Fruit fly (Drosophila melanogaster): ENCODE data around the gene CG11029.
A peak's percentile ranks its signal among the peaks of the same experiment; 100 is the strongest.

CG11029 gene

dm6 chr2L:5771179-5771578, 25.2 kb downstream of the CG11029 start (continued):
- TF ChIP-seq CG15601 (tag; optimal IDR thresholded peaks at IDR 0.05): no peak
- TF ChIP-seq sens (GFP tag): peak; percentile 26
- peak; percentile 41 for TF ChIP-seq CG18764 (GFP tag; optimal IDR thresholded peaks at IDR 0.05)
- TF ChIP-seq NK7.1 (GFP tag; optimal IDR thresholded peaks at IDR 0.05): no peak
- TF ChIP-seq CG10462 (GFP tag; optimal IDR thresholded peaks at IDR 0.05): no peak
- no peak for TF ChIP-seq CG33213 (GFP tag; optimal IDR thresholded peaks at IDR 0.05)
- no peak for TF ChIP-seq sqz (GFP tag; optimal IDR thresholded peaks at IDR 0.05)
- peak; percentile 22 for TF ChIP-seq Myb (GFP tag; optimal IDR thresholded peaks at IDR 0.05)
- no peak for TF ChIP-seq odd (GFP tag; optimal IDR thresholded peaks at IDR 0.05)
- TF ChIP-seq CG15073 (GFP tag; optimal IDR thresholded peaks at IDR 0.05): no peak
- TF ChIP-seq HmgZ (tag; optimal IDR thresholded peaks at IDR 0.05): peak; percentile 45
- no peak for TF ChIP-seq CG30431 (GFP tag; optimal IDR thresholded peaks at IDR 0.05)
- no peak for TF ChIP-seq CG2889 (GFP tag; IDR thresholded peaks at IDR 0.05)
- no peak for TF ChIP-seq mirr (GFP tag; optimal IDR thresholded peaks at IDR 0.05)
- TF ChIP-seq chn (GFP tag; optimal IDR thresholded peaks at IDR 0.05): no peak
- TF ChIP-seq zfh2 (GFP tag; optimal IDR thresholded peaks at IDR 0.05): peak; percentile 17
- TF ChIP-seq Eip74EF (GFP tag; optimal IDR thresholded peaks at IDR 0.05): no peak
- TF ChIP-seq chif (GFP tag; optimal IDR thresholded peaks at IDR 0.05): peak in 1 of 2 experiments; percentile 49
- no peak for TF ChIP-seq CG7745 (tag; optimal IDR thresholded peaks at IDR 0.05)
- no peak for TF ChIP-seq Atf3 (GFP tag; optimal IDR thresholded peaks at IDR 0.05)
- TF ChIP-seq dmrt11E (tag; optimal IDR thresholded peaks at IDR 0.05): no peak
- no peak for TF ChIP-seq ranshi (GFP tag; IDR thresholded peaks at IDR 0.05)
- TF ChIP-seq peb (GFP tag; IDR thresholded peaks at IDR 0.05): no peak
- TF ChIP-seq pzg (GFP tag; optimal IDR thresholded peaks at IDR 0.05): no peak
- peak; percentile 11 for TF ChIP-seq CG3407 (GFP tag; optimal IDR thresholded peaks at IDR 0.05)
- TF ChIP-seq CG13894 (tag; optimal IDR thresholded peaks at IDR 0.05): peak; percentile 24
- no peak for TF ChIP-seq CG14050 (GFP tag; IDR thresholded peaks at IDR 0.05)
- no peak for TF ChIP-seq Tbp (GFP tag; optimal IDR thresholded peaks at IDR 0.05)
- no peak; the same call in 1 of the 2 replicates for TF ChIP-seq NFAT (GFP tag; IDR thresholded peaks at IDR 0.05)
- TF ChIP-seq CG9609 (GFP tag; optimal IDR thresholded peaks at IDR 0.05): peak; percentile 1
- TF ChIP-seq trem (tag; optimal IDR thresholded peaks at IDR 0.05): no peak
- no peak for TF ChIP-seq Side (GFP tag; optimal IDR thresholded peaks at IDR 0.05)
- no peak for TF ChIP-seq otp (GFP tag; IDR thresholded peaks at IDR 0.05)
- peak; percentile 39 for TF ChIP-seq CG1233 (GFP tag; optimal IDR thresholded peaks at IDR 0.05)
- no peak for TF ChIP-seq H15 (GFP tag; IDR thresholded peaks at IDR 0.05)
- TF ChIP-seq CG17361 (GFP tag; IDR thresholded peaks at IDR 0.05): peak; percentile 54; the same call in 2 of the 3 replicates
- TF ChIP-seq bbx (GFP tag; IDR thresholded peaks at IDR 0.05; ENCODE audit: partially characterized antibody): peak; percentile 50
- TF ChIP-seq Deaf1 (tag; optimal IDR thresholded peaks at IDR 0.05): no peak
- peak; percentile 8 for TF ChIP-seq CG9876 (GFP tag; optimal IDR thresholded peaks at IDR 0.05)
- TF ChIP-seq NC2β (GFP tag; optimal IDR thresholded peaks at IDR 0.05): no peak
- no peak for TF ChIP-seq salm (tag; optimal IDR thresholded peaks at IDR 0.05)
- TF ChIP-seq knrl (GFP tag; IDR thresholded peaks at IDR 0.05; ENCODE audit: partially characterized antibody): peak; percentile 77
- TF ChIP-seq unc-4 (GFP tag; IDR thresholded peaks at IDR 0.05; ENCODE audit: partially characterized antibody): no peak
- peak; percentile 73; the same call in 2 of the 3 replicates for TF ChIP-seq ken (GFP tag; IDR thresholded peaks at IDR 0.05)
- TF ChIP-seq CG17829 (tag; optimal IDR thresholded peaks at IDR 0.05): peak; percentile 48
- TF ChIP-seq CG12942 (GFP tag; optimal IDR thresholded peaks at IDR 0.05): no peak
- TF ChIP-seq sug (tag; optimal IDR thresholded peaks at IDR 0.05): peak; percentile 41
- peak; percentile 47 for TF ChIP-seq Dp (GFP tag; optimal IDR thresholded peaks at IDR 0.05)
- TF ChIP-seq btn (GFP tag; optimal IDR thresholded peaks at IDR 0.05): no peak
- no peak for TF ChIP-seq CG11093 (GFP tag; IDR thresholded peaks at IDR 0.05)
- TF ChIP-seq CG6272 (GFP tag; IDR thresholded peaks at IDR 0.05): no peak
- TF ChIP-seq slou (GFP tag; optimal IDR thresholded peaks at IDR 0.05): peak; percentile 47

All from whole organism, embryonic.